Fruit fly (Drosophila melanogaster): ENCODE results near the gene Galphai.

The Galphai gene

DNA sequence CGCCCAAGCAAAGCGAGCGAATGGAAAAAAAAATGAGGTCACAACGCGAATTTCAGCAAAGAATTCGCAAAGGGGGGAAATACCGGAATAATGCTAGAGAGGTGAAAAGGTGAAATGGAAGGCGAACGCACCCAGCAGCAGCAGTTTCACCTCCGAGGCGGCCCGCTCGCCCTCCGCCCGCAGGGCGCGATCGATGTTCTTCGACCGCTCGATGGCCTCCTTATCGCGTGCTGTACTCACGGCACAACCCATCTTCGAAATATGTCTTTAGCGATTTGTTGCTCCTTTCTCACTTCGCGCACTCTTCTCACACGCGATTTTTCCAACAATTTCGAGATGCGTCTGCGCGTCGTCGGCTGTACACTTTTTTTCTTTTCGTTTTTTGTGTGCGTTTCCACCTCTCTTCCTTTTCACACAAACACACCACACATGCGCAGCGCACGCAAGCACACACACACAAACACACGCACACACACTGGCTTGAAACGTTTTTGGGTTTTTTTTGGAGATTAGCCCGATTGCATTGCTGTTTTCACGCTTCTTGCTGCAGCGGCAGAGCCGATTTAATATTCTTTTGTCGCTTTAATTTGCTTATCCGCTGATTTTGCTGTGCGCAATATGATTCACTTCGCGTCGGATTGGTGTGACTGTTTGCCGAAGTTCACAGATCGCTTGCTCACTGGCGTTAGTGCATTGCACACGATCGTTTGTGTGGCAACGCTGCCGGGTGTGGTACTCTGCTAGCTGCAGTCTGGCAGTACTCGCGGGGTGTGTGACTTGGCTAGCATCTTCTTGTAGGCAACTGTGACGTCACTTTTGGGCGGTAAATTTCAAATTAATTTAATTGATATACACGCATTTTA lies at the start of gene Galphai:
Gene Galphai (minus strand): TSS at position 658 of the 863 bp plus-strand sequence.
- TF ChIP-seq CG17801 (GFP tag; optimal IDR thresholded peaks at IDR 0.05; ENCODE audit: partially characterized antibody), result peak; percentile 49

DNA sequence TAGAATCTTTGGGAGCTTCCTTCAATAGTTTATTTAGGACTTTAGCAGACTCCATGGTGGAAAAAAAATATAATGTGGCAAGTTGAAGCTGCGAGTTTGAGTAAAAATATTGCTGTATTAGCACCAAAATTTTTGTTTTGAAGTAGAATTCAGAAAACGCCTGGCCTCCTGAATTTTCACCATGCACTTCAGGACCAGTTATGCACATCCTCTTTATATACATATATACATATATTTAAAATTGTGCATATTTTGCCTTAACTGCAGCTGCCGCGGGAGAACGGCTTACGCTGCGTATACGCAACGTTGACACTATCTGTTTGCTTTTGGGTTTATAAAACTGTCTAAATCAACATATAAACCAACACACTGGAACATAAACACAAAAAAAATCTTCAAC lies 46.9 kb upstream of the Galphai start, which contains the start of gene CG17744:
Gene CG17744 (minus strand): TSS at position 101 of the 400 bp plus-strand sequence.
- TF ChIP-seq CG17801 (GFP tag; optimal IDR thresholded peaks at IDR 0.05; ENCODE audit: partially characterized antibody), result no peak

DNA sequence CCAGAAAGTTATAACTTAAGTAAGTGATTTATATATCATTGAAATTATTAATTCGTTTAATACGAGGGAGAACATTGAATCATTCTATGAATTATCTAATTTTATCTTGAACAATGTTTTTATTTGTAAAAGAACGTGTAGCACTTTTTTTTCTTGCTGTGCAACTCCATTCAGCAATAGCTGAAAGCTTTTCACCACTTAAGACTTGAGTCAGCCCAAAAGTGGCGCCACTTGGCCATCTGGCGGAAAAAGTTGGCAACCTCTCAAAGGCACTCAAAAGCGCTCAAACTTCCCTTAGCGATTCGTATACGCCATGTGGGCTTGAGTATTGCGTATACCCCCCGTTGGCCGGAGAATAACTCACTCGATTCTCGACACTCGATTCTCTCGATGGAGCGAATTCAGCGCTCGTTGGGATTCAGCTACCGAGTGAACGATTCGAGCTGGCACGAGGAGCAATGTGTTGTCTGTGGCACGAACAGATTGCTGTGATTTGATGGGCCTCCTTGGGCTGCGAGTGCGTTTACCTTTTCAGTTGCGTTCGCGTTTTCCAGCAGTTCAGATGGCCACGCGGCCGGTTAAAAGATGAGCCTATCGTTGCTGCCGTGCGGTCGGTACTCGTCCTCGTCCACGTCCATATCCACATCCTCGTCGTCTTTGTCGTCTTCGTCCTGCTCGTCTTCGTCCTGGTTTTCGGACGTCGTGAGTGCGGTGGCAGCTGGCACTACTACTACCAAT lies 33.9 kb upstream of the Galphai start:
- no peak for TF ChIP-seq CG17801 (GFP tag; optimal IDR thresholded peaks at IDR 0.05; ENCODE audit: partially characterized antibody)

DNA sequence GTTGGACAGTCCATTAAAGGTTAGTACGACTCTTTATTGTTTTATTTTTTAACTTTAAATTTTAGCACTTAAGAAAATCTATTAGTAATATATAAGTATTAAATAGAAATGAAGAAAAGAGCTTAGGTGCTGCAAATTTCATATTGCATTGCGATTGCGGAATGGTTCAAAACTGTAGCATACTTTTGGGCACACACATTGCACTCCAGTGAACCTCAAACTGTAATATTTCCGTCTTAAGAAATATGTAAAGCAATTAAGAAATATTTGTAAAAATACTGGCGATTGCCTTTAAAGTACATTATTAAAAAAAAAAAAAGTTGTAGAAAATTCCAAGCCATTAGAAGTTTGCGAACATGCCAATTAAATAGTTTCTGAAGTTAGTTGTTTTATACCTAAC lies 32.4 kb upstream of the Galphai start:
- no peak for TF ChIP-seq CG17801 (GFP tag; optimal IDR thresholded peaks at IDR 0.05; ENCODE audit: partially characterized antibody)

DNA sequence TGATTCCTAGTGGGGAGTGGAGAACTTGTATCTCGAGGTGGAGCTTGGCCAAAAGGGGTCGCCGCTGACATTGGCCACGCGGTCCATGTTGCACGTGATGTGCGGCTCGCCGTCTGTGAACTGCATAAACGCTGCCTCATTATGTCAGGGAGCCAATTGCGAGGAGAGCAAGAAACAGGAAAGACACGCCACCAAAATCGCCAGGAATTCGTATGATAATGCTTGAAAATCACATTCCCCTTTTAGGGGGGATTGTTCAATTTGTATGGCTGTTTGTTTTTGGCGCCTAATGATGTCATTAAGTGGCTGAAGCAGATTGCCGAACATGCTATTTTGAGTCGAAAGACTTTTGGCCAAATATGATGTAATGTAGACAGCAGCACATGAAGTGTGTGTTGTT lies 30.0 kb upstream of the Galphai start:
- no peak for TF ChIP-seq CG17801 (GFP tag; optimal IDR thresholded peaks at IDR 0.05; ENCODE audit: partially characterized antibody)

DNA sequence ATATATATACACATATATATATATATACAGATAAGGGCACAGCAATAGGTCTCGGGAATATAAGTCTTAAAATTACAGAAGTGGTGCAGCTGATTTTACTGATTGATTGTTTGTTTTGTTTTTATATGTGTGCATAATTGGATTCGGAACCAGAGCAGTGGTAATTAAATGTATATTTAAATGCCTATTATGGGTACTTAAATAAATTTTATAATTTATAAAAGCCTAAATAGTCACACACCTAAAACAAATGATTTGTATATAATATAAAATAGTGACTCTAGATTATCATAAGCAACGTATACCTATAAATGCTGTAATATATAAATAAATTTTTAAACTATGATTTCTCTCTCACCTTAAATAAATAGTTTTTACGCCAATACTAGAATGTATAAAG lies 29.6 kb upstream of the Galphai start:
- no peak for TF ChIP-seq CG17801 (GFP tag; optimal IDR thresholded peaks at IDR 0.05; ENCODE audit: partially characterized antibody)

DNA sequence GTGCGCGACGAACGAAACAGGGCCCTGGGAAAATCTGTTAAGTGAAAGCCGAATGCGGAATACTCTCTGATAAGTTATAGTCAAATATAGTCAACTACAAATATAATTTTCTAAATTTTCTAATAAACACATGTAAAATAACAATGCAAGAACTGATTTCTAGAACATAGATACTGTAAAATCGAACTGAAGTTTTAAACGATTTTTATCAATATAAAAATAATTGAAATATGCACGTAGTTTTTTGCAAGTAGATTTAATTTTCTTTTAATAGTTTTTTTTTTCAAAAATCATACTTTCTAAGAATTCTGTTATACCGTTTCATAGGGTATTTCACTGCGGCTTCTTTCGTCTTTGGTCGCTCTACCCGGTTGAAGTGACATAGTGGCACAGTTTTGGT lies 28.5 kb upstream of the Galphai start:
- no peak for TF ChIP-seq CG17801 (GFP tag; optimal IDR thresholded peaks at IDR 0.05; ENCODE audit: partially characterized antibody)

DNA sequence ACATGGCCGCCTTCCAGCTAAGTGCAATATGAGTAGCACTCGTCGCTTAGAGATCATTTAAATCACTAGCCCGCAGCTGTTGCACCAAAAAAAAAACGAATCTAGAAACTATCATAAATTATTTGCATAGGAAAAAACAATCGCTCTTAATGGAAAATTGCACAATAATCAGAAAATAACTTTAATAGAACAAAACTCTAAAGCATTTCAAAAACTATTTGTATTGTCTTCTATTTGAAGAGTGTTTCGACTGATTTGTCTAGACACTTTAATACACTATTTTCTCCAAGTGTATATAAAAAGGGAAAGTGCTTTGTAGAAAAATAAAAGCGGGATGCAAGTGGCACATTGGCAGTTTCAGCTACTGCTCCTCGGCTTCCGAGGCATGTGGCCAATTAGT lies 26.6 kb upstream of the Galphai start:
- no peak for TF ChIP-seq CG17801 (GFP tag; optimal IDR thresholded peaks at IDR 0.05; ENCODE audit: partially characterized antibody)

DNA sequence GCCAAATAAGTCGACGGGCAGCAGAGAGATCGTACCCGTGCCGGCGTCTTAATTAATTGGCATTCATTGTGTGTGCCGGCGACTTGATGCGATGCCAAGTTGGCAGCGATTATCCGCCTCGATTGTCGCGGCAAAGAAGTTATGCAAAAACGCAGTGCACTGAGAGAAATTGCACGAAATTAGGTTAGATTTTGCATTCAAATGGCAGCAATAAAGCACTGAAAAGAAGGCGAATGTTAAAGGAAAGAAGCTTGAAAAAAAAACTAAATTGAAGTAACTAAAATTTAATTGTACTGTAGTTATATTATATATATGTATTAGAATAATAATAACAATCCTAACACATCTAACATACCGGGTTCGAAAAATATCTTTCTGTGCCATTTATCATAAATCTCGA lies 23.3 kb upstream of the Galphai start:
- TF ChIP-seq CG17801 (GFP tag; optimal IDR thresholded peaks at IDR 0.05; ENCODE audit: partially characterized antibody), result no peak

DNA sequence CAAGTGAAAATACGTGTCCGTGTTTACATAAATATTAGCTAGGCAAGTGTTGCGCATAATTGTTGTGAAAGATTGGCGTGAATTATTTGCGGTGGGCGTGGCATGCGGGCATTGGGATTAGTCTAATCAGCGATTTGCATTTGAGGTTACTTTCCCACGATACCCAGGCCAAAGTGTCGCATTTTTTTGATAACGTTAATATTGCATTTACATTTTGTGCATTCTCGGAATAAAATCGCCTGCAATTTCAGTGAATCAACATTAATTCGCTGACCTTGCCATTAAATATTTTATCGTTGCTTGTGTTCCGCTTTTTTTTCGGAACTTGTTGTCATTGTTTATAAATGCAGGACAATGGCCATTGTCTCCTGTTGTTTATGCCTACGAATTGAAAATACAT lies 22.5 kb upstream of the Galphai start:
- TF ChIP-seq CG17801 (GFP tag; optimal IDR thresholded peaks at IDR 0.05; ENCODE audit: partially characterized antibody), result no peak

DNA sequence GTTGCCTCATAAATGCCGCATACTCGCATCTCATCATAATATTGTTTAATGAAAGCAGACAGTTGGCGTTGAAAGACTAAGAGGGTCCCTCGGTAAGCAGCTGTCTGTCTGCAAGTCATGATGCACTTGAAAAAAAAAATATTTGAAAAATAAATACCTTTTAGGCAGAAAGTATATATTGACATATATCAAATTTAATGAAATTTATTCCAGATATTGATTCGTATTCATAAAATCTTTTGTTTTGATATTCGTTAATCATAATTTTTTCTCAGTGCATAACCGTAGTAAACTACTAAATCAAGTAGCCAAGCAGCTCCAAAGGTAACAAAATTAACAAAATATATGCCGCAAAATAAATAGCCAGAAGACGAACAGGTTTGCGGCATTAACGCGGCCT lies 22.0 kb upstream of the Galphai start:
- TF ChIP-seq CG17801 (GFP tag; optimal IDR thresholded peaks at IDR 0.05; ENCODE audit: partially characterized antibody), result no peak

DNA sequence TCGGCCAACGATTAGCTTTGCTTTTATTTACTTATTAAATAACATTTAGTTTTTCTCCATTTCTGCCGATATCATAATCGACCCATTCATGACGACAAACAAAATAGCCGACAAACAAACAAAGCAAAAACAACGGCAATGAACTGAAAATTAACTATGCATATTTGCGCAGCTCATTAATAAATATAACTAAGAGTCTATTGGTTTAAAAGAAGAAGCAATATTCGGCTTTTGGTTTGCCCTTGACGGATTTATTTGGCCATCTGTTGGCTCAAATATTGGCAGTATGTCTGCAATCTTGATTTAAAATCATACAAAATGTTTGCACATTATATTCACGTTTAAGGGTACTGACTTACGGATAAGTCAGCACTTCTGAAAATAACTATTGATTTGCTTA lies 20.1 kb upstream of the Galphai start:
- no peak for TF ChIP-seq CG17801 (GFP tag; optimal IDR thresholded peaks at IDR 0.05; ENCODE audit: partially characterized antibody)

DNA sequence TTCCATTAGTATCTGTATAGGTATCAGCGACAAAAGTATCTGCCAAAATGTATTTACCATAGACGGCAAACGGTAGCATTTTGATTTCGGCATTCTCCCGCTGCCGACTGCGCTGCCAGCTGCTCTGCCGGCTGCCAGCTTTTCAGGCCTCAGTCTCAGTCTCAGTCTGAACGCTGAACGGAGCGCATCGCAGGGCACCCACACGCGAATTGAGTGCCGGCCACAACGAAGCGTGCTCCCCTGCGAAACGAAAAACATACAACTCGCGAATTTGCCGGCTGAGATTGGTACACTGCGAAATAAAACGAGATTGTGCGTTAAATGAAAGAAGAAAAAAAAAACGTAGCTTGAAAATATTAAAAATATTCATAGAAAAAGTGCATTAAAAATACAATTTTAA lies 18.8 kb upstream of the Galphai start, which contains the start of gene Mp:
Gene Mp (plus strand): TSS at position 152 of the 400 bp plus-strand sequence.
- TF ChIP-seq CG17801 (GFP tag; optimal IDR thresholded peaks at IDR 0.05; ENCODE audit: partially characterized antibody), result no peak

DNA sequence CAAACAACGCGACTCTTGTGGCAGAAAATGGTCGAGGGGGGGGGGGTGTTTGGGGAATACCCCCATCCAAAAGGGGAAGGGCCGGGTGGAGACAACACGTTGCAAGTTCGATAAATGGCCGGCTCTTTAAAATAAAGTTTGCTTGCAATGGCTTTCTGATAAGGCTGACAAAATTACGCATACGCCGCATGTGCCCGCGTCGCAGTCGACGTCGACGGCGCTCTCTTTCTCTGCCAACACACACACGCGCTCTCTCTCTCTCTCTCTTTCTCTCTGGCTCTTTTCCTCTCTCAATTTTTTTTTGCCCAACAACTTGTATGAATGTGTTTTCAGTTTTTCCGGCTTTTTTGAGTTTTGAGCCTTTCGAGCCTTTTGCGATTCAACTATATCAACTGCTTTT lies 17.6 kb upstream of the Galphai start:
- no peak for TF ChIP-seq CG17801 (GFP tag; optimal IDR thresholded peaks at IDR 0.05; ENCODE audit: partially characterized antibody)

DNA sequence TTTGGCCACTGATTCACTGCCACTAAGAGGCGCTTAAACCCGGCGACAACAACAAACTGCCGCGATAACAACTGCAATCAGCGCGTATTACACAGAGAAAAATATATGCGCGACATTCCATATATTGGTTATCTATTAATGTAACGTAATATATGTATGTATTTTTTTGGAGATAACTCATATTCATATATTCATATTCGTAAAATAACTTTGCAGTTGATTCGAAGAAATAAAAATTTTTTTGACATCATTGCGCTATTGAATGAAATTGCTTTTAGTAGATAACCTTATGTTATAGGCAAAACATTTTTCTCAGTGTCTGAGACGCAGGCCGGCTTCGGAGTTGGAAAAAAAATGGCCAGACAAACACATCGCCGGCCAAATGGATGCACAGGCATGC lies 17.1 kb upstream of the Galphai start:
- no peak for TF ChIP-seq CG17801 (GFP tag; optimal IDR thresholded peaks at IDR 0.05; ENCODE audit: partially characterized antibody)

DNA sequence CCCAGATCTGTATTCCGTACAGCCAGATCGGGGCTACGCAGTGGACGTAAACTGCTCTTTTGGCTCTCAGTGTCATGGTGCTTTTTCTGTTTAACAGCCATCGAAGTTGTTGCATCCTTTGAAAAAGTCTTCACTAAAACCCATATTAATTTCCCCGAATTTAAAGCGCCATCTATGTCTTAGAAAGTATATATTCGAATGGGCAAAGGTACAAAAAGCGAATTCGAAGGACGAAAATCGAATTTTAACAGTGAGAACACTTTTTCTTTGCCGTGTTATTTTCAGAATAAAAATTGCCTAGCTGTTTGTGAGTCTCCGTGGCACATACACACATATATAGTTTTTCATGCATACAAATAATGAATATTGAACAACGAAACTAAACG lies 15.5 kb upstream of the Galphai start:
- no peak for TF ChIP-seq CG17801 (GFP tag; optimal IDR thresholded peaks at IDR 0.05; ENCODE audit: partially characterized antibody)

Measured in ovary, adult (tissue).